Worm (Caenorhabditis elegans) whole organism, L4 larva: Measurements from ENCODE around the gene nhr-28.

Source experiments
- F10B5.3 ChIP-seq: sonication (generic microtip); optimal IDR thresholded peaks from 2 replicates; lab custom pipeline; 2016; ENCODE audit warnings: mild to moderate bottlenecking, missing genetic modification characterization, missing compliant biosample characterization
- F37D6.2 ChIP-seq: sonication (generic microtip); optimal IDR thresholded peaks from 2 replicates; lab custom pipeline; 2016; ENCODE audit warnings: mild to moderate bottlenecking, missing genetic modification characterization, missing compliant biosample characterization
- F44E2.7 ChIP-seq: fragments of 200-800 bp; sonication (Bioruptor generic); IDR thresholded peaks from 2 replicates; pipeline ENCODE4 v2.1.2; 2022; ENCODE audit warnings: missing genetic modification characterization, missing compliant biosample characterization
- R02D3.7 ChIP-seq: fragments of 150-350 bp; sonication (generic microtip); optimal IDR thresholded peaks from 3 replicates; lab custom pipeline; 2014; ENCODE audit warnings: missing biosample characterization, missing genetic modification characterization
- Y48G9A.11 ChIP-seq: fragments of 200-800 bp; sonication (Bioruptor generic); IDR thresholded peaks from 2 replicates; pipeline ENCODE4 v1.3.6; 2022; ENCODE audit warnings: missing genetic modification reagents, missing genetic modification characterization, missing compliant biosample characterization
- ZK337.2 ChIP-seq: fragments of 200-800 bp; sonication (Bioruptor generic); IDR thresholded peaks from 2 replicates; pipeline ENCODE4 v1.3.6; 2022; ENCODE audit warnings: missing genetic modification reagents, missing genetic modification characterization, missing compliant biosample characterization
- aha-1 ChIP-seq: fragments of 150-350 bp; peaks from one replicate; lab custom pipeline; 2014; ENCODE audit warnings: missing biosample characterization, missing genetic modification characterization
- attf-4 ChIP-seq: sonication (generic microtip); optimal IDR thresholded peaks from 3 replicates; lab custom pipeline; 2017; ENCODE audit warnings: missing biosample characterization, missing genetic modification characterization
- ceh-28 ChIP-seq: fragments of 150-350 bp; optimal IDR thresholded peaks from 2 replicates; lab custom pipeline; 2014; ENCODE audit warnings: missing biosample characterization, missing genetic modification reagents, missing genetic modification characterization
- ceh-32 ChIP-seq: sonication (generic microtip); optimal IDR thresholded peaks from 2 replicates; lab custom pipeline; 2016; ENCODE audit warnings: mild to moderate bottlenecking, missing genetic modification characterization, missing compliant biosample characterization; ENCODE audit not compliant: poor library complexity
- ceh-62 ChIP-seq: sonication (generic microtip); optimal IDR thresholded peaks from 2 replicates; lab custom pipeline; 2017; ENCODE audit warnings: missing biosample characterization, missing genetic modification characterization
- ces-1 ChIP-seq: fragments of 150-350 bp; sonication (generic microtip); optimal IDR thresholded peaks from 4 replicates; lab custom pipeline; 2014; ENCODE audit warnings: missing biosample characterization, missing genetic modification reagents, missing genetic modification characterization
- cey-2 ChIP-seq: sonication (generic microtip); optimal IDR thresholded peaks from 3 replicates; lab custom pipeline; 2017; ENCODE audit warnings: missing genetic modification characterization, mild to moderate bottlenecking, missing compliant biosample characterization, antibody characterized with exemption, borderline replicate concordance; ENCODE audit not compliant: insufficient read depth
- ctbp-1 ChIP-seq: fragments of 200-800 bp; sonication (Bioruptor generic); IDR thresholded peaks from 2 replicates; pipeline ENCODE4 v1.3.6; 2022; ENCODE audit warnings: missing genetic modification reagents, missing genetic modification characterization, missing compliant biosample characterization
- daf-19 ChIP-seq: fragments of 200-800 bp; sonication (Bioruptor generic); conservative IDR thresholded peaks from 2 replicates; pipeline ENCODE4 v1.3.6; 2022; ENCODE audit warnings: missing genetic modification characterization, missing compliant biosample characterization
- daf-8 ChIP-seq: fragments of 200-800 bp; sonication (Bioruptor generic); IDR thresholded peaks from 2 replicates; pipeline ENCODE4 v1.3.6; 2022; ENCODE audit warnings: missing genetic modification characterization, missing compliant biosample characterization
- dmd-6 ChIP-seq: fragments of 200-800 bp; sonication (Bioruptor generic); IDR thresholded peaks from 2 replicates; pipeline ENCODE4 v1.3.6; 2022; ENCODE audit warnings: missing genetic modification reagents, missing genetic modification characterization, missing compliant biosample characterization
- dmd-9 ChIP-seq: fragments of 200-800 bp; sonication (Bioruptor generic); IDR thresholded peaks from 2 replicates; pipeline ENCODE4 v1.3.6; 2022; ENCODE audit warnings: missing genetic modification reagents, missing genetic modification characterization, missing compliant biosample characterization
- dpl-1 ChIP-seq: fragments of 150-350 bp; optimal IDR thresholded peaks from 2 replicates; lab custom pipeline; 2014; ENCODE audit warnings: missing biosample characterization, missing genetic modification reagents, missing genetic modification characterization
- duxl-1 ChIP-seq: sonication (generic microtip); optimal IDR thresholded peaks from 2 replicates; lab custom pipeline; 2016; ENCODE audit warnings: mild to moderate bottlenecking, missing genetic modification characterization, moderate library complexity, missing compliant biosample characterization; ENCODE audit not compliant: poor library complexity
- gei-8 ChIP-seq: fragments of 200-800 bp; sonication (Bioruptor generic); optimal IDR thresholded peaks from 2 replicates; lab custom pipeline; 2018; ENCODE audit warnings: mild to moderate bottlenecking, missing genetic modification characterization, missing compliant biosample characterization
- hlh-30 ChIP-seq: sonication (generic microtip); optimal IDR thresholded peaks from 2 replicates; lab custom pipeline; 2017; ENCODE audit warnings: antibody characterized with exemption, mild to moderate bottlenecking, missing genetic modification characterization, missing compliant biosample characterization; ENCODE audit not compliant: insufficient read depth
- jun-1 ChIP-seq: fragments of 150-350 bp; optimal IDR thresholded peaks from 2 replicates; lab custom pipeline; 2014; ENCODE audit warnings: missing biosample characterization, missing genetic modification reagents, missing genetic modification characterization
- lin-15B ChIP-seq: fragments of 150-350 bp; sonication (generic microtip); optimal IDR thresholded peaks from 3 replicates; lab custom pipeline; 2014; ENCODE audit warnings: missing biosample characterization, missing genetic modification characterization
- lin-38 ChIP-seq: fragments of 200-800 bp; sonication (Bioruptor generic); IDR thresholded peaks from 2 replicates; pipeline ENCODE4 v1.3.6; 2022; ENCODE audit warnings: missing genetic modification reagents, missing genetic modification characterization, missing compliant biosample characterization
- lsy-2 ChIP-seq, 2 experiments: fragments of 150-350 bp in 1 of 2; sonication (generic microtip) in 1 of 2; optimal IDR thresholded peaks; 2 replicates each; lab custom pipeline; 2014 to 2017; ENCODE audit warnings: missing biosample characterization in 2 of 2, missing genetic modification characterization in 2 of 2
- madf-5 ChIP-seq, 2 experiments: fragments of 200-800 bp; sonication (Bioruptor generic); IDR thresholded peaks; 2 replicates each; pipeline ENCODE4 v1.3.6; 2022; ENCODE audit warnings: missing compliant biosample characterization in 2 of 2, missing genetic modification characterization in 2 of 2
- mdt-29 ChIP-seq: fragments of 200-800 bp; sonication (Bioruptor generic); IDR thresholded peaks from 2 replicates; pipeline ENCODE4 v1.3.6; 2022; ENCODE audit warnings: missing genetic modification reagents, missing genetic modification characterization, missing compliant biosample characterization
- nhr-25 ChIP-seq: sonication (generic microtip); optimal IDR thresholded peaks from 2 replicates; lab custom pipeline; 2017; ENCODE audit warnings: missing genetic modification characterization, mild to moderate bottlenecking, missing compliant biosample characterization, antibody characterized with exemption, moderate library complexity, borderline replicate concordance; ENCODE audit not compliant: insufficient read depth
- nhr-28 ChIP-seq: fragments of 150-350 bp; optimal IDR thresholded peaks from 2 replicates; lab custom pipeline; 2014; ENCODE audit warnings: missing biosample characterization, missing genetic modification characterization
- nhr-42 ChIP-seq: fragments of 200-800 bp; sonication (Bioruptor generic); IDR thresholded peaks from 2 replicates; pipeline ENCODE4 v1.3.6; 2022; ENCODE audit warnings: missing genetic modification characterization, missing compliant biosample characterization
- nhr-48 ChIP-seq: sonication (generic microtip); optimal IDR thresholded peaks from 2 replicates; lab custom pipeline; 2016; ENCODE audit warnings: mild to moderate bottlenecking, missing genetic modification characterization, missing compliant biosample characterization
- pha-4 ChIP-seq, 2 experiments: fragments of 150-350 bp in 1 of 2; fragments of 200-800 bp in 1 of 2; sonication (Bioruptor generic) in 1 of 2; IDR thresholded peaks in 1 of 2; optimal IDR thresholded peaks in 1 of 2; 2 replicates each; pipeline versions ENCODE4 v1.3.6 to Lab custom; 2014 to 2022; ENCODE audit warnings: missing genetic modification characterization in 2 of 2, missing genetic modification reagents in 2 of 2, missing biosample characterization in 1 of 2, missing compliant biosample characterization in 1 of 2
- php-3 ChIP-seq: fragments of 200-800 bp; sonication (Bioruptor generic); IDR thresholded peaks from 2 replicates; pipeline ENCODE4 v1.3.6; 2022; ENCODE audit warnings: missing genetic modification reagents, missing genetic modification characterization, missing compliant biosample characterization
- pqm-1 ChIP-seq: sonication (generic microtip); optimal IDR thresholded peaks from 2 replicates; lab custom pipeline; 2017; ENCODE audit warnings: missing biosample characterization, missing genetic modification characterization
- rbr-2 ChIP-seq: sonication (generic microtip); optimal IDR thresholded peaks from 2 replicates; lab custom pipeline; 2016; ENCODE audit warnings: missing genotype, missing genetic modification characterization, missing compliant biosample characterization
- sdz-12 ChIP-seq: fragments of 200-800 bp; sonication (Bioruptor generic); optimal IDR thresholded peaks from 2 replicates; lab custom pipeline; 2018; ENCODE audit warnings: mild to moderate bottlenecking, missing genetic modification characterization, missing compliant biosample characterization
- set-16 ChIP-seq: fragments of 200-800 bp; sonication (Bioruptor generic); IDR thresholded peaks from 2 replicates; pipeline ENCODE4 v1.3.6; 2022; ENCODE audit warnings: missing genetic modification reagents, missing genetic modification characterization, missing compliant biosample characterization
- skn-1 ChIP-seq: fragments of 150-350 bp; optimal IDR thresholded peaks from 2 replicates; lab custom pipeline; 2014; ENCODE audit warnings: missing biosample characterization, missing genetic modification characterization
- snpc-4 ChIP-seq: fragments of 150-350 bp; optimal IDR thresholded peaks from 2 replicates; lab custom pipeline; 2014; ENCODE audit warnings: missing biosample characterization, missing genetic modification characterization
- spr-1 ChIP-seq: sonication (generic microtip); optimal IDR thresholded peaks from 2 replicates; lab custom pipeline; 2016; ENCODE audit warnings: mild to moderate bottlenecking, missing genetic modification characterization, missing compliant biosample characterization
- tag-97 ChIP-seq: fragments of 200-800 bp; sonication (Bioruptor generic); IDR thresholded peaks from 2 replicates; pipeline ENCODE4 v1.3.6; 2022; ENCODE audit warnings: missing genetic modification characterization, missing compliant biosample characterization
- tra-1 ChIP-seq: fragments of 200-800 bp; sonication (Bioruptor generic); IDR thresholded peaks from 2 replicates; pipeline ENCODE4 v1.3.6; 2022; ENCODE audit warnings: missing genetic modification reagents, missing genetic modification characterization, missing compliant biosample characterization
- unc-130 ChIP-seq: sonication (generic microtip); optimal IDR thresholded peaks from 2 replicates; lab custom pipeline; 2016; ENCODE audit warnings: missing genetic modification reagents, missing genetic modification characterization, missing compliant biosample characterization
- unc-39 ChIP-seq: sonication (generic microtip); optimal IDR thresholded peaks from 2 replicates; lab custom pipeline; 2017; ENCODE audit warnings: missing biosample characterization, missing genetic modification characterization
- unc-62 ChIP-seq, 3 experiments: fragments of 150-350 bp in 1 of 3; sonication (generic microtip); optimal IDR thresholded peaks in 2 of 3; peaks in 1 of 3; 1 replicate in 1 of 3; 2 replicates in 2 of 3; lab custom pipeline; 2014 to 2017; ENCODE audit warnings: missing biosample characterization in 3 of 3, missing genetic modification characterization in 3 of 3, missing genetic modification reagents in 3 of 3, missing genotype in 1 of 3
- zag-1 ChIP-seq: fragments of 150-350 bp; optimal IDR thresholded peaks from 2 replicates; lab custom pipeline; 2014; ENCODE audit warnings: missing biosample characterization, missing genetic modification characterization
- zip-11 ChIP-seq: fragments of 200-800 bp; sonication (Bioruptor generic); IDR thresholded peaks from 2 replicates; pipeline ENCODE4 v1.3.6; 2022; ENCODE audit warnings: missing genetic modification characterization, missing compliant biosample characterization
- ztf-7 ChIP-seq: fragments of 150-350 bp; optimal IDR thresholded peaks from 2 replicates; lab custom pipeline; 2014; ENCODE audit warnings: missing biosample characterization, missing genetic modification characterization

nhr-28 gene

ce11 chrX:16324222-16324621, 30.6 kb upstream of the nhr-28 start (continued):
- TF ChIP-seq lin-15B (tag; lab: Kevin White, UChicago) (no peak), rbr-2 (tag; lab: Kevin White, UChicago) (no peak), zip-11 (GFP tag; lab: Robert Waterston, UW) (no peak), set-16 (no peak), sdz-12 (GFP tag; lab: Kevin White, UChicago) (no peak), tag-97 (GFP tag; lab: Robert Waterston, UW) (no peak), php-3 (GFP tag; lab: Robert Waterston, UW) (no peak), gei-8 (no peak), hlh-30 (peak; percentile 53), nhr-25 (tag; lab: Kevin White, UChicago) (no peak), unc-130 (GFP tag; lab: Kevin White, UChicago) (no peak), dpl-1 (peak; percentile 17), snpc-4 (tag; lab: Kevin White, UChicago) (no peak), madf-5 (GFP tag; IDR thresholded peaks at IDR 0.05; lab: Robert Waterston, UW) (no peak), Y48G9A.11 (GFP tag; lab: Robert Waterston, UW) (no peak), nhr-48 (tag; lab: Kevin White, UChicago) (peak; percentile 34), ZK337.2 (GFP tag; lab: Robert Waterston, UW) (no peak), F44E2.7 (no peak), skn-1 (tag; lab: Kevin White, UChicago) (no peak)

DNA sequence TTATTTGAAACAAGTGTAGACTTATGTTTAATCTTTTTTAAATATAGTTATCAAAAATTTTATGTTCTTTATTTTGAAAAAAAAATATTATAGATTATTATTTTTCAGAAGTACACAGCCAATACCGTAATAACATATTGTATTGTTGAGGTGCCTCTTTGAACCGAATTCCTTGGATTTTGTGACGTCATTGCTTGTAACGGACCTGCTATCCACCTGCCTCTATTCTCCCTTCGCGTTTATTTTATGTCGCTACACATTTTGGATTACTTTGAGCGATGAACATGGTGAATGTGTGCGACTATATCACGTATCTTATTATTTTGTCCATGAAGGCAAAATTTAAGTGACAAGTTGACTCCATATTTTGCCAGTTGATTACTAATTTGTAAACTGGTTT, 27.5 kb upstream of the nhr-28 start:
- peak; percentile 34 for TF ChIP-seq duxl-1
- TF ChIP-seq aha-1 = no peak
- TF ChIP-seq ces-1 = no peak
- 0 out of 2 replicates have a peak, but pooled peaks have one; percentile 9 for TF ChIP-seq nhr-42
- no peak for TF ChIP-seq jun-1 (tag; lab: Kevin White, UChicago)
- no peak for TF ChIP-seq lsy-2 (tag; optimal IDR thresholded peaks at IDR 0.05; lab: Kevin White, UChicago)
- TF ChIP-seq skn-1 (tag; lab: Kevin White, UChicago) = no peak
- no peak for TF ChIP-seq nhr-48 (tag; lab: Kevin White, UChicago)
- no peak for TF ChIP-seq daf-8 (GFP tag; lab: Robert Waterston, UW)
- TF ChIP-seq daf-19 (GFP tag; lab: Robert Waterston, UW) = no peak
- no peak for TF ChIP-seq attf-4 (tag; lab: Kevin White, UChicago)
- TF ChIP-seq nhr-28 = no peak
- peak; percentile 71 for TF ChIP-seq F10B5.3
- TF ChIP-seq dmd-6 = no peak
- TF ChIP-seq pqm-1 (tag; lab: Kevin White, UChicago) = no peak
- TF ChIP-seq cey-2 (tag; lab: Kevin White, UChicago) = no peak
- no peak for TF ChIP-seq zag-1
- no peak for TF ChIP-seq snpc-4 (tag; lab: Kevin White, UChicago)
- TF ChIP-seq madf-5 (GFP tag; IDR thresholded peaks at IDR 0.05; lab: Robert Waterston, UW) = no peak
- TF ChIP-seq mdt-29 (GFP tag; lab: Robert Waterston, UW) = no peak
- TF ChIP-seq dmd-9 (GFP tag; lab: Robert Waterston, UW) = no peak
- TF ChIP-seq F37D6.2 (tag; lab: Kevin White, UChicago) = peak; percentile 18
- TF ChIP-seq unc-39 = no peak
- no peak for TF ChIP-seq ceh-32
- TF ChIP-seq lin-38 = no peak
- TF ChIP-seq R02D3.7 (tag; lab: Kevin White, UChicago) = no peak
- no peak for TF ChIP-seq ceh-62 (tag; lab: Kevin White, UChicago)
- TF ChIP-seq tra-1 (GFP tag; lab: Robert Waterston, UW) = no peak
- TF ChIP-seq lin-15B (tag; lab: Kevin White, UChicago) = no peak
- no peak for TF ChIP-seq spr-1 (tag; lab: Kevin White, UChicago)
- peak; percentile 10 for TF ChIP-seq ztf-7 (tag; lab: Kevin White, UChicago)
- no peak for TF ChIP-seq unc-62 (GFP tag; optimal IDR thresholded peaks at IDR 0.05 in 1 of 2; lab: Kevin White, UChicago)
- TF ChIP-seq unc-62 (tag; optimal IDR thresholded peaks at IDR 0.05; lab: Kevin White, UChicago) = no peak
- TF ChIP-seq pha-4 (GFP tag; IDR thresholded peaks at IDR 0.05; lab: Robert Waterston, UW) = no peak
- TF ChIP-seq pha-4 (tag; optimal IDR thresholded peaks at IDR 0.05; lab: Kevin White, UChicago) = no peak
- no peak for TF ChIP-seq ctbp-1 (GFP tag; lab: Robert Waterston, UW)
- TF ChIP-seq ceh-28 (tag; lab: Kevin White, UChicago) = no peak
- TF ChIP-seq php-3 (GFP tag; lab: Robert Waterston, UW) = no peak
